Worm (Caenorhabditis elegans): ENCODE data around the gene C15C8.7.

C15C8.7 gene

DNA sequence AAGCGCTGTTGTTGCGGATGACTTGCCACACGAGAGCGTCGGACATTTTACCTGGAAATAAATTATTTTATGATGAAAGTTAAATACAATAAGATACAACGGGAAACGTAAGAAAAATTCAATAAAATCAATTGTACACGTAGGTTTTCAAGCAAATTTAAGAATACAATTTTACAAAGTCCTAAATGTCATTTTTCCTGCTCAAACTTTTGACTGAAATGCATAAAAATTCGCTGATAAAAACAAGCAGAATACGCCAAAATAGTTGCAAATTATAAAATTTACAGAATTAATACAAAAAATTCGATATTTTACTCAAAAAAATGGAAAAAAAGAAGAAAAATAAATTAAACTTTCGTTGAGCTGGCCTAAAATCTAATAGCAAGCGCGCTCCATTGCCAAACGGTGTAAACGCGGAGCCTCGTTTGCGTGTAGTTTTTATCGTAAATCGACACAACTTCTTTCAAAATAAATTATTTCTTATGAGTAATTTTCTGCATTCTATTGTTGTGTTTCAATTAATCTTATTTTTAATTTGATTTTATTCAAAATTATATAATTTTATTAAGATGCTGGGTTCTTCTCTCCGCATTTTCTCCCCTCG, 16.7 kb downstream of the C15C8.7 start, which contains the start of the genes rpl-28 and mrpl-49 (continued):
- no peak for TF ChIP-seq zag-1 (tag; optimal IDR thresholded peaks at IDR 0.05)
- TF ChIP-seq R02D3.7 (tag; optimal IDR thresholded peaks at IDR 0.05), result peak; percentile 95
- no peak for TF ChIP-seq nhr-12 (tag; optimal IDR thresholded peaks at IDR 0.05)
- peak; percentile 40 for TF ChIP-seq hmg-11 (tag; optimal IDR thresholded peaks at IDR 0.05)
- no peak for TF ChIP-seq ceh-82 (tag; optimal IDR thresholded peaks at IDR 0.05)

DNA sequence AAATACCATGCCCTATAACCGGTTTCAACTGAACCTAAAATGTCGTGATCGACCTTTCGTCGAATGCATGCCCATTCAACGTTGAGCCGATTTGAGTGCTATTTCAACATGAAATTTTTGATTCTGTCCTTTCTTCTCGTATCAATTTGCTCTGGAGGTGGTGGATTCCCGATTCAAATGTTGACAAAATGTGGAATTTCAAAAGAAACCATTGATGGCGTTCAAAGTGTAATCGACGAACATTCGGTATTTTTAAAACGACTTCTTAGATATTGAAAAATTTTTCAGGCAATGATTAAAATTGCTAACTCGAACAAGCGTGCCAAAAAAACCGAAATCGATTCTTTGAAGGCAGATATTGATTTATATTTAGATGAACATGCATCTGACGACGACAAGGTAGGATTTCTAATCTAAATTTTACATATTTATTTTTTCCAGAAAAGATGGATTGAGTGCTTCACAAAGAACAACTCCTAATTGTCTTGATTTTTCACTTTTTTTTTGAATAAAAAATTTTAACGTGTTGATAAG, 17.7 kb downstream of the C15C8.7 start, which contains the start of gene R11D1.13:
TSS of gene R11D1.13 (plus strand) at position 51 of the 534 bp plus-strand sequence.
- TF ChIP-seq fkh-2 (tag; optimal IDR thresholded peaks at IDR 0.05), result no peak
- TF ChIP-seq pha-4 (tag; optimal IDR thresholded peaks at IDR 0.05), result no peak
- TF ChIP-seq elt-2 (tag; optimal IDR thresholded peaks at IDR 0.05), result no peak
- TF ChIP-seq ceh-28 (tag; optimal IDR thresholded peaks at IDR 0.05), result no peak
- no peak for TF ChIP-seq jun-1 (tag; optimal IDR thresholded peaks at IDR 0.05)
- TF ChIP-seq skn-1 (tag; optimal IDR thresholded peaks at IDR 0.05), result no peak
- TF ChIP-seq elt-3 (tag; optimal IDR thresholded peaks at IDR 0.05), result no peak
- no peak for TF ChIP-seq nhr-43 (tag; optimal IDR thresholded peaks at IDR 0.05; ENCODE audit: poor library complexity, severe bottlenecking)
- TF ChIP-seq nhr-77 (tag; optimal IDR thresholded peaks at IDR 0.05), result no peak
- no peak for TF ChIP-seq sea-2 (GFP tag; optimal IDR thresholded peaks at IDR 0.05)

DNA sequence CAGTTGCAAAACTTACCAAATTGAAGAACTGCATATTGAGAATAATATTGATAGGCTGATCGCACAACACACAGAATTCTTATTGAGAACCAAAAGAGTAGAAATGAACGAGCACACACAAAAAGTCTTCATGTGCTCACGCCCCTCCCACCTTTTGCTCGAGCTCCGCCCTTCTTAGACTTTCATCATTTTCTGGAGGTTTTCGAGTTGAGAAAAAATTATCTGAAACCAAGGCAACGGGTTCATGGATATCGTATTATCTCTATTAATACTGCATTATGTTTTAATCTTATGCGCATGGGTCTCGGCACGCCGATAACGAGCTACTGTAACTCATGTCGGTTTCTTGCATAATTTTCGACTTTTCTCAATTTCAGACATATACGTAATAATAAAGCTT, 19.0 kb downstream of the C15C8.7 start, which contains the start of gene R11D1.12:
TSS of gene R11D1.12 (minus strand) at position 101 of the 400 bp plus-strand sequence.
- TF ChIP-seq ztf-11 (tag; optimal IDR thresholded peaks at IDR 0.05), result no peak
- TF ChIP-seq R02D3.7 (tag; optimal IDR thresholded peaks at IDR 0.05), result no peak
- TF ChIP-seq pha-4 (tag; optimal IDR thresholded peaks at IDR 0.05), result no peak
- TF ChIP-seq unc-62 (GFP tag; optimal IDR thresholded peaks at IDR 0.05), result no peak
- TF ChIP-seq fkh-2 (tag; optimal IDR thresholded peaks at IDR 0.05), result no peak
- no peak for TF ChIP-seq nhr-67 (tag; optimal IDR thresholded peaks at IDR 0.05)
- no peak for TF ChIP-seq nhr-76 (tag; optimal IDR thresholded peaks at IDR 0.05)
- no peak for TF ChIP-seq nfya-1 (tag; optimal IDR thresholded peaks at IDR 0.05; ENCODE audit: insufficient read depth)
- TF ChIP-seq ceh-28 (tag; optimal IDR thresholded peaks at IDR 0.05), result no peak
- TF ChIP-seq ztf-4 (tag; optimal IDR thresholded peaks at IDR 0.05), result no peak
- no peak for TF ChIP-seq elt-3 (tag; optimal IDR thresholded peaks at IDR 0.05)
- no peak for TF ChIP-seq egl-5 (tag; optimal IDR thresholded peaks at IDR 0.05)
- no peak for TF ChIP-seq nhr-28 (tag; optimal IDR thresholded peaks at IDR 0.05)
- TF ChIP-seq nhr-237 (tag; optimal IDR thresholded peaks at IDR 0.05), result no peak
- no peak for TF ChIP-seq lsy-12 (tag; optimal IDR thresholded peaks at IDR 0.05)
- no peak for TF ChIP-seq ZK546.5 (tag; optimal IDR thresholded peaks at IDR 0.05)
- TF ChIP-seq tbx-2 (tag; optimal IDR thresholded peaks at IDR 0.05), result no peak
- no peak for TF ChIP-seq unc-39 (tag; optimal IDR thresholded peaks at IDR 0.05)
- TF ChIP-seq zag-1 (tag; optimal IDR thresholded peaks at IDR 0.05), result no peak

DNA sequence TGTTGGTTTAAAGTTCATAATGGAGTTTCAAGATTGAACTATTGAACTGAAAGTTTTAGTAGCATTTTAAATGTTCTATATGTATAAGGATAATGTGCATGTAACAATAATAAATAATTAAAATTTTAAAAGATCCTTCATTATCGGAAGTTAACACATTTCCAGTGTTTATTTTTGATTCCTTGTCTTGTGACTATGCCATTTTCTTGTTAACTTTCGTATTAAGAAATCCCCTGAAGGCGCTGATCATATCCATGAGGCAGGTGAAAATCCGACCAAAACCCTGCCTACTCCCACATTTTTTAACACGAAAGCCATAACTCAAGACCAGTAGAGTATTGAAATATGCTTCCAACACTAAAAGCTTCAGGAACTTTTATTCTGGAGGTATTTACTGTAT, 25.1 kb downstream of the C15C8.7 start, which contains the start of gene R11D1.7:
TSS of gene R11D1.7 (plus strand) at position 301 of the 400 bp plus-strand sequence.
- no peak for TF ChIP-seq nhr-25 (tag; optimal IDR thresholded peaks at IDR 0.05)
- TF ChIP-seq ceh-16 (tag; optimal IDR thresholded peaks at IDR 0.05), result no peak
- TF ChIP-seq hmg-11 (tag; optimal IDR thresholded peaks at IDR 0.05), result no peak
- TF ChIP-seq fos-1 (tag; optimal IDR thresholded peaks at IDR 0.05), result no peak
- no peak for TF ChIP-seq lin-15B (tag; optimal IDR thresholded peaks at IDR 0.05)

DNA sequence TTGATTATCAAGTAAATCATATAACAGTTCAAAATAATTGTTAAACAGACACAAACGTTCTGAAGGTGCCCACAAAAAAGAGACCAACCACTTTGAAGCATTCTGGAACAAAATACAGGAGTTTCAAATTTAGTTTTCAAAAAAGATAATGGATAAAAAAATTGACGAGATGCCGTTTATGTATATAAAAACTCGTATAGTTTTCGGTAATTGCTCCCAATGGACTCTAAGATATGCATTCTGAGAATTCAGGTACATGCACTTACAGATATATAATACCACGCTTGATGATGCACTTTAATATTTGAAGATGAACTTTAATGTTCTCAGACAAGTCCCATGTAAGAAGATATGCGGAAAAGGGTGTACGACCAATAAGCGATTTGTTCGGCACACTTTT, 26.2 kb downstream of the C15C8.7 start, which contains the start of gene str-181:
TSS of gene str-181 (minus strand) at position 101 of the 400 bp plus-strand sequence.
- TF ChIP-seq elt-3 (tag; optimal IDR thresholded peaks at IDR 0.05) (no peak), ceh-82 (tag; optimal IDR thresholded peaks at IDR 0.05) (no peak), elt-2 (tag; optimal IDR thresholded peaks at IDR 0.05) (no peak), snpc-4 (tag; optimal IDR thresholded peaks at IDR 0.05) (no peak), unc-39 (tag; optimal IDR thresholded peaks at IDR 0.05) (no peak)
